Worm (Caenorhabditis elegans) whole organism, L4 larva: ENCODE results near the gene sid-5.

Source experiments
- F10B5.3 ChIP-seq: sonication (generic microtip); optimal IDR thresholded peaks from 2 replicates; lab custom pipeline; 2016; ENCODE audit warnings: mild to moderate bottlenecking, missing genetic modification characterization, missing compliant biosample characterization
- F49E8.2 ChIP-seq: sonication (generic microtip); optimal IDR thresholded peaks from 2 replicates; lab custom pipeline; 2016; ENCODE audit warnings: missing compliant biosample characterization, mild to moderate bottlenecking, missing genetic modification characterization, borderline replicate concordance
- ZK337.2 ChIP-seq: fragments of 200-800 bp; sonication (Bioruptor generic); IDR thresholded peaks from 2 replicates; pipeline ENCODE4 v1.3.6; 2022; ENCODE audit warnings: missing genetic modification reagents, missing genetic modification characterization, missing compliant biosample characterization
- aha-1 ChIP-seq: fragments of 150-350 bp; peaks from one replicate; lab custom pipeline; 2014; ENCODE audit warnings: missing biosample characterization, missing genetic modification characterization
- ceh-28 ChIP-seq: fragments of 150-350 bp; optimal IDR thresholded peaks from 2 replicates; lab custom pipeline; 2014; ENCODE audit warnings: missing biosample characterization, missing genetic modification reagents, missing genetic modification characterization
- ceh-44 ChIP-seq: fragments of 200-800 bp; sonication (Bioruptor generic); IDR thresholded peaks from 2 replicates; pipeline ENCODE4 v1.3.6; 2022; ENCODE audit warnings: missing genetic modification reagents, missing genetic modification characterization, missing compliant biosample characterization
- ces-1 ChIP-seq: fragments of 150-350 bp; sonication (generic microtip); optimal IDR thresholded peaks from 4 replicates; lab custom pipeline; 2014; ENCODE audit warnings: missing biosample characterization, missing genetic modification reagents, missing genetic modification characterization
- cey-2 ChIP-seq: sonication (generic microtip); optimal IDR thresholded peaks from 3 replicates; lab custom pipeline; 2017; ENCODE audit warnings: missing genetic modification characterization, mild to moderate bottlenecking, missing compliant biosample characterization, antibody characterized with exemption, borderline replicate concordance; ENCODE audit not compliant: insufficient read depth
- ctbp-1 ChIP-seq: fragments of 200-800 bp; sonication (Bioruptor generic); IDR thresholded peaks from 2 replicates; pipeline ENCODE4 v1.3.6; 2022; ENCODE audit warnings: missing genetic modification reagents, missing genetic modification characterization, missing compliant biosample characterization
- daf-16 ChIP-seq, 3 experiments: sonication (generic microtip); optimal IDR thresholded peaks; 2 replicates each; lab custom pipeline; 2016 to 2017; ENCODE audit warnings: missing genetic modification characterization in 3 of 3, missing genetic modification reagents in 3 of 3, mild to moderate bottlenecking in 2 of 3, missing compliant biosample characterization in 2 of 3, missing biosample characterization in 1 of 3, moderate library complexity in 1 of 3
- dmd-6 ChIP-seq: fragments of 200-800 bp; sonication (Bioruptor generic); IDR thresholded peaks from 2 replicates; pipeline ENCODE4 v1.3.6; 2022; ENCODE audit warnings: missing genetic modification reagents, missing genetic modification characterization, missing compliant biosample characterization
- dmd-8 ChIP-seq: fragments of 200-800 bp; sonication (Bioruptor generic); IDR thresholded peaks from 2 replicates; pipeline ENCODE4 v1.3.6; 2022; ENCODE audit warnings: missing genetic modification characterization, missing compliant biosample characterization
- dve-1 ChIP-seq: sonication (generic microtip); optimal IDR thresholded peaks from 2 replicates; lab custom pipeline; 2017; ENCODE audit warnings: antibody characterized with exemption, mild to moderate bottlenecking, missing genetic modification characterization, missing compliant biosample characterization; ENCODE audit not compliant: insufficient read depth
- fkh-10 ChIP-seq: fragments of 150-350 bp; optimal IDR thresholded peaks from 2 replicates; lab custom pipeline; 2014; ENCODE audit warnings: missing biosample characterization, missing genetic modification reagents, missing genetic modification characterization
- fos-1 ChIP-seq: fragments of 150-350 bp; optimal IDR thresholded peaks from 2 replicates; lab custom pipeline; 2014; ENCODE audit warnings: missing biosample characterization, missing genetic modification characterization
- hif-1 ChIP-seq, 2 experiments: sonication (generic microtip); optimal IDR thresholded peaks; 2 replicates each; lab custom pipeline; 2016 to 2017; ENCODE audit warnings: missing compliant biosample characterization in 2 of 2, missing genetic modification characterization in 2 of 2, missing genetic modification reagents in 2 of 2, missing genotype in 2 of 2, mild to moderate bottlenecking in 1 of 2
- hlh-30 ChIP-seq: sonication (generic microtip); optimal IDR thresholded peaks from 2 replicates; lab custom pipeline; 2017; ENCODE audit warnings: antibody characterized with exemption, mild to moderate bottlenecking, missing genetic modification characterization, missing compliant biosample characterization; ENCODE audit not compliant: insufficient read depth
- hmg-1.1 ChIP-seq: fragments of 200-800 bp; sonication (Bioruptor generic); IDR thresholded peaks from 2 replicates; pipeline ENCODE4 v1.3.6; 2022; ENCODE audit warnings: missing genetic modification reagents, missing genetic modification characterization, missing compliant biosample characterization
- lin-15B ChIP-seq: fragments of 150-350 bp; sonication (generic microtip); optimal IDR thresholded peaks from 3 replicates; lab custom pipeline; 2014; ENCODE audit warnings: missing biosample characterization, missing genetic modification characterization
- lin-29 ChIP-seq: fragments of 200-800 bp; sonication (Bioruptor generic); IDR thresholded peaks from 2 replicates; pipeline ENCODE4 v1.3.6; 2022; ENCODE audit warnings: missing genetic modification reagents, missing genetic modification characterization, missing compliant biosample characterization
- madf-5 ChIP-seq, 2 experiments: fragments of 200-800 bp; sonication (Bioruptor generic); IDR thresholded peaks; 2 replicates each; pipeline ENCODE4 v1.3.6; 2022; ENCODE audit warnings: missing compliant biosample characterization in 2 of 2, missing genetic modification characterization in 2 of 2
- mdt-29 ChIP-seq: fragments of 200-800 bp; sonication (Bioruptor generic); IDR thresholded peaks from 2 replicates; pipeline ENCODE4 v1.3.6; 2022; ENCODE audit warnings: missing genetic modification reagents, missing genetic modification characterization, missing compliant biosample characterization
- mes-2 ChIP-seq: sonication (generic microtip); optimal IDR thresholded peaks from 2 replicates; lab custom pipeline; 2016; ENCODE audit warnings: missing genotype, mild to moderate bottlenecking, missing genetic modification characterization, missing compliant biosample characterization; ENCODE audit not compliant: poor library complexity, severe bottlenecking
- mxl-2 ChIP-seq: fragments of 200-800 bp; sonication (Bioruptor generic); conservative IDR thresholded peaks from 2 replicates; pipeline ENCODE4 v1.3.6; 2022; ENCODE audit warnings: missing genetic modification reagents, missing genetic modification characterization, missing compliant biosample characterization
- nhr-111 ChIP-seq: fragments of 200-800 bp; sonication (Bioruptor generic); optimal IDR thresholded peaks from 2 replicates; lab custom pipeline; 2018; ENCODE audit warnings: mild to moderate bottlenecking, missing genetic modification characterization, missing compliant biosample characterization
- nhr-237 ChIP-seq: sonication (generic microtip); optimal IDR thresholded peaks from 2 replicates; lab custom pipeline; 2017; ENCODE audit warnings: missing biosample characterization, missing genetic modification characterization
- nhr-6 ChIP-seq: fragments of 150-350 bp; optimal IDR thresholded peaks from 2 replicates; lab custom pipeline; 2014; ENCODE audit warnings: missing biosample characterization, missing genetic modification characterization
- skn-1 ChIP-seq: fragments of 150-350 bp; optimal IDR thresholded peaks from 2 replicates; lab custom pipeline; 2014; ENCODE audit warnings: missing biosample characterization, missing genetic modification characterization
- unc-62 ChIP-seq, 3 experiments: fragments of 150-350 bp in 1 of 3; sonication (generic microtip); optimal IDR thresholded peaks in 2 of 3; peaks in 1 of 3; 1 replicate in 1 of 3; 2 replicates in 2 of 3; lab custom pipeline; 2014 to 2017; ENCODE audit warnings: missing biosample characterization in 3 of 3, missing genetic modification characterization in 3 of 3, missing genetic modification reagents in 3 of 3, missing genotype in 1 of 3
- zfp-3 ChIP-seq: fragments of 200-800 bp; sonication (Bioruptor generic); conservative IDR thresholded peaks from 2 replicates; pipeline ENCODE4 v1.3.6; 2022; ENCODE audit warnings: missing genetic modification reagents, missing genetic modification characterization, missing compliant biosample characterization
- zip-11 ChIP-seq: fragments of 200-800 bp; sonication (Bioruptor generic); IDR thresholded peaks from 2 replicates; pipeline ENCODE4 v1.3.6; 2022; ENCODE audit warnings: missing genetic modification characterization, missing compliant biosample characterization
- zip-2 ChIP-seq: fragments of 150-350 bp; optimal IDR thresholded peaks from 2 replicates; lab custom pipeline; 2014; ENCODE audit warnings: missing biosample characterization, missing genetic modification characterization
- ztf-7 ChIP-seq: fragments of 150-350 bp; optimal IDR thresholded peaks from 2 replicates; lab custom pipeline; 2014; ENCODE audit warnings: missing biosample characterization, missing genetic modification characterization

The sid-5 gene

DNA sequence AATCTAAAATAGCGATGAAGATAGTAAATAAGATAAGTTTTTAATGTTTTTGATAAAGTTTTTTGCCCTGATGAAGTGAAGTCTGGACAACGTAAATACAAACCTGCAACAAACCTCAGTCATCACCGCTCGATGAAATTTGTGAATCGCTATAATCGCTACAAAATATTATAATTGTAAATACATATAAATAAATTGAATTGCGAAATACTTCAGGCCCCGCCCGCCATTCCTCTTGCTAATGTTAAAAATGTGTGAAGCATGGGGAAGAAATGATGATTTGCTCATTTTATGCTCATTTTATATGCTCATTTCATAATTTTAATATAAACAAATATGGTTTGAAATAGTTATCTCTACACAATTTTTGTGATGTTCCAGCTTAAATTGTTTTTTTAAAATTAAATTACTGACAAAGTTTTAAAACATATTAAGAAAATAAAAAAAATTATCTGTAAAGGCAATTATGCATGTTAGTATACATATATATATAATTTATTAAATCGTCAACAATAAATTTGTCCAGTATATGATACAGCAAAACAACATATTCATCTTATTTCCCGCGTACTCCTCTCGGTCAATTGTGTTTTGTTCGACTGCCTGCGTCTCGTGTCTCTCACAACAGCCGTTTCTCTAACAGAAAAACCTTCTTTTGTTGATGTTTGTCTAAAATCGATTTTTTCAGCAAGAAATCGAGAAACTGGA, at the start of gene sid-5:
Gene sid-5, plus strand, starts transcription at position 658 of the 708 bp plus-strand sequence.
- TF ChIP-seq dmd-8 = no peak
- TF ChIP-seq zfp-3 (GFP tag; lab: Robert Waterston, UW) = no peak
- no peak for TF ChIP-seq ceh-44 (GFP tag; lab: Robert Waterston, UW)
- no peak for TF ChIP-seq aha-1
- TF ChIP-seq F10B5.3 (tag; lab: Kevin White, UChicago) = no peak
- no peak for TF ChIP-seq zip-11
- no peak for TF ChIP-seq nhr-237 (tag; lab: Kevin White, UChicago)
- no peak for TF ChIP-seq ztf-7 (tag; lab: Kevin White, UChicago)
- no peak for TF ChIP-seq madf-5 (GFP tag; IDR thresholded peaks at IDR 0.05; lab: Robert Waterston, UW)
- TF ChIP-seq mdt-29 = no peak
- no peak for TF ChIP-seq lin-29
- peak; percentile 40 for TF ChIP-seq dve-1
- TF ChIP-seq daf-16 (GFP tag; optimal IDR thresholded peaks at IDR 0.05; lab: Kevin White, UChicago) = peak in 1 of 2 experiments; percentile 50
- peak; percentile 47 for TF ChIP-seq daf-16 (tag; optimal IDR thresholded peaks at IDR 0.05; lab: Kevin White, UChicago)
- TF ChIP-seq fos-1 (tag; lab: Kevin White, UChicago) = no peak
- TF ChIP-seq hif-1 (tag; optimal IDR thresholded peaks at IDR 0.05; lab: Kevin White, UChicago) = no peak
- no peak for TF ChIP-seq hlh-30
- no peak for TF ChIP-seq hmg-1.1 (GFP tag; lab: Robert Waterston, UW)

DNA sequence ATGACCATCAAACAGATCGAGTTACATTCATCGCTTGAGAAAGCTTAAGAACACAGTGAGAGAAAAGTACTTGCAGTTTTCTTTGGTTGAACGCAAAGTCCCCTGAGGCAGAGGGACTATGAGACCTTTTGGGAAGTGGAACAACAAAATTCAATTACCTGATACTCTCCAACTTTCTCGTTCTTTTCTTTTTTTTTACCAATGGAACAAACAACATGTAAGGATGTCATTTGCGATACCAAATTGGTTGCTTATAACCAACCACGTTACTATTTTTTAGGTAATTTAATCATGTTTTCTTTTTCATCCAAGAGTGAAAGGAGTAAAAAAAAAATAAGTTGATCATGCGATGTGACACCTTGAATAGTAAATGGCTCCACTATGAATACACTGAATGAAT, 47.7 kb upstream of the sid-5 start:
- TF ChIP-seq nhr-6 (no peak), zip-11 (no peak), F49E8.2 (no peak), ctbp-1 (GFP tag; lab: Robert Waterston, UW) (peak; percentile 31; the same call in 1 of the 2 replicates), ztf-7 (tag; lab: Kevin White, UChicago) (no peak), cey-2 (tag; lab: Kevin White, UChicago) (no peak), dmd-6 (GFP tag; lab: Robert Waterston, UW) (no peak), zip-2 (tag; lab: Kevin White, UChicago) (no peak), hlh-30 (no peak), unc-62 (GFP tag; optimal IDR thresholded peaks at IDR 0.05 in 1 of 2; lab: Kevin White, UChicago) (peak in 1 of 2 experiments; percentile 32), unc-62 (tag; optimal IDR thresholded peaks at IDR 0.05; lab: Kevin White, UChicago) (no peak), mxl-2 (GFP tag; lab: Robert Waterston, UW) (no peak), ces-1 (GFP tag; lab: Kevin White, UChicago) (peak; percentile 91), hmg-1.1 (GFP tag; lab: Robert Waterston, UW) (0 out of 2 replicates have a peak, but pooled peaks have one; percentile 18), fkh-10 (GFP tag; lab: Kevin White, UChicago) (peak; percentile 16)

DNA sequence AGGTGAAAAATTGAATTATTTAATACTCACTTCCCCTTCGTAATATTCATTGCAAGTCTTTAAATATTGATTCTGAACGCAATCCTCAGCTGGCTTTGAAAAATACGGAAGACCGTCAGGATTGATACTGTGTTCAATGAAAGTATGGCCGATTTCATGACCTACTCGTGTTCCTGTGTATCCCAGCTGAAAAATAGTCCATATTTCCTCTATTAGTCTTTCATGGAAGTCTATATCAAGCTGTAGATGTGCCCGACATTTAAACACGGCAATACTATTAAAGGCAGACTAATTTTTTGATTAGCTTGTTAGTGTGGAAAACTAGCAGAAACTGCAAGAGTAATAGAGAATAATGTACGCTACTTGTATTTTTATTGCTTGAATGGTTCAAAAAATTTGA, 43.0 kb upstream of the sid-5 start:
- TF ChIP-seq hmg-1.1 (GFP tag; lab: Robert Waterston, UW) (no peak), unc-62 (GFP tag; optimal IDR thresholded peaks at IDR 0.05 in 1 of 2; lab: Kevin White, UChicago) (peak in 1 of 2 experiments; percentile 57), unc-62 (tag; optimal IDR thresholded peaks at IDR 0.05; lab: Kevin White, UChicago) (no peak), aha-1 (peak; percentile 79)

DNA sequence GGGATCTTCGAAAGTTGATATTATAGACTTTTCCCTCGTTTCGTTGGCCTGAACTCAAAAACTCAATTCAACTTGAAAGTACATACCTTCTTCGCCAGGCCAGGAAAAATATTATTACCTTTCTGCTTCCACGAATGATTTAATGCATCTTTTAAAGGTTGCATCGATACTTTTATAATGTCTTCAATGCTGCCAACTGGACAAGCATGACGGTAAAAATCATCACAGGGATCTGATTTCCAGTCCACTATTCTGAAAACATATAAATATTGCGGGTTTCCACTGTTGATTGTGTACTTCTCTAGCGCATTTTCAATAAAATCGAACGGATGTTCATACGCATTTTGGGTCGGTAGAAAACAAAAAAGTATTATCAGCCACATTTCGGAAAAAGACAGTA, 41.5 kb upstream of the sid-5 start, which contains the start of gene nep-4:
Gene nep-4, minus strand, starts transcription at position 393 of the 400 bp plus-strand sequence.
- TF ChIP-seq skn-1 (tag; lab: Kevin White, UChicago) (no peak), aha-1 (peak; percentile 93)

DNA sequence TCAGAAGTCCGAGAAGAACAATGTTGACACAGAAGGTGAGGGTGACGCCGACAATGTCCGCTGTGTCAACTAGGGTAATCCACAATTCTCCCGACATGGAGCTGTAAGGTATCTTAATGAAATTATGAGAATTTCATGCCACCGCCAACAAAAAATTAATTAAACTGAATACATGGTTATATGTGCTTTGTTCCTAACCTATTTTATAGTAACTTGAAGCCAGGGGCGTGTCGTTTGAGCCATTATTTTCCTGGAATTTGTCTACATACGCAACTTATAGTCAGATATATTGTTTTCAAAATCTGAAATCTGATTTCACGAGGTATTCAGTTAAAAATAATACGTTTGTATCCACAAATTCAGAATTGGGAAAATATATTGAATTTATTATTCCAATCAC, 38.7 kb upstream of the sid-5 start, which contains the start of gene odr-10:
Gene odr-10, minus strand, starts transcription at position 101 of the 400 bp plus-strand sequence.
- TF ChIP-seq madf-5 (GFP tag; IDR thresholded peaks at IDR 0.05; lab: Robert Waterston, UW) (no peak), aha-1 (no peak), zfp-3 (GFP tag; lab: Robert Waterston, UW) (no peak), ces-1 (GFP tag; lab: Kevin White, UChicago) (no peak), mes-2 (tag; lab: Kevin White, UChicago) (no peak), unc-62 (GFP tag; optimal IDR thresholded peaks at IDR 0.05 in 1 of 2; lab: Kevin White, UChicago) (no peak), unc-62 (tag; optimal IDR thresholded peaks at IDR 0.05; lab: Kevin White, UChicago) (no peak), ceh-28 (tag; lab: Kevin White, UChicago) (no peak), dve-1 (no peak), lin-15B (tag; lab: Kevin White, UChicago) (no peak), ZK337.2 (GFP tag; lab: Robert Waterston, UW) (no peak), nhr-111 (GFP tag; lab: Kevin White, UChicago) (no peak)
